Fruit fly (Drosophila melanogaster) Kc167 (cell line): ENCODE results near the gene CG31259.

ENCODE experiments used
- insv ChIP-seq: fragments of >200 bp; optimal IDR thresholded peaks from 3 replicates; lab custom pipeline; 2018; ENCODE audit warnings: missing external identifiers
- psq ChIP-seq: fragments of >200 bp; optimal IDR thresholded peaks from 2 replicates; lab custom pipeline; 2017; ENCODE audit warnings: missing external identifiers

DNA sequence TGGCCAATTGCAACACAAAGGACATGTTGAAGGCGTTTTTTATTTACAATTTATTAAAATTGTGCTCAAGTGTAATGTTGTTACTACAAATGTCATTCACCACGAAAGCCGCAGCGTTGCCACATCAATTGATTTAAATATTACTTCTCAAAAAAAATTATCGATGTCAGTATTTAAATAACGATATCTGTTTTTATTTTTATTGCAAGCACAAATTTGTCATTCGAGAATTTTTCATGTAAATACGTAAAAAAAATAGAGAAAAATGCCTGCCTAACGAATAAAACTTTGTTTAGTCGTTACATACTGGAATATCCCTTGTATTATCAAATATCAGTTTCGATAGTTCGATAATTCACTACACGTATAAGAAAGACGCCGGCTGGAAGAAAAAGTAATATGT lies 38.7 kb downstream of the CG31259 start, which contains the start of the genes mRpS18A and CG31460:
- TF ChIP-seq psq (lab: Kevin White, UChicago) (no peak), insv (lab: Kevin White, UChicago) (no peak)
